Worm (Caenorhabditis elegans): Measurements from ENCODE around the gene sek-3.

DNA sequence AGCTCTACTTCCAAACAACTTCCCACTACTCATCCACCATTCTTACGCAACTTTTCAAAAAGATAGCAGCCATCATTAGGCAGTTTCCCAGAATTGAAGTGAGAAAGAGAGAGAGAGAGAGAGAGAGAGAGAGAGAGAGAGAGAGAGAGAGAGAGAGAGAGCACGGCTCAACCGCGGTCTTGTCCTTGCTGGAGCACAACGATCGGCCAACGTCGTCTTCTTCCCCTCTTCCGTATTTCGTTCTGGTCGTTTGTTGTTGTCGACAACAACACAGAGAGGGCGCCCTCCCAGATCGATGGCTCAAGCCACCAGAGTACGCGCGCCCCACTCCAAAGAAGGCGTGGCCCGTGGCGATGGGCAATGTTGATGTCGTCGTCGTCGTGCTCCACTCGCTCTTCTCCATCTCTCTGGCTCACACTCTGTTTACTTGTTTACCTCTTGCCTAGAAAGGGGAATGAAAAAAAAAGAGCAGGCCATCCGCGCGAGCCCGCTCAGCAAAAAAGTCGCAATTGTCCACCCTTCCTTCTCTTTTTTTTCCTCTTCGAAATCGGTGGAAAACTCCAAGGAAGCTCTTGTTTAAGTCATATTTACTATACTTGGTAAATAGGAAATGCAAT lies 35.6 kb upstream of the sek-3 start:
- TF ChIP-seq unc-39 (tag; optimal IDR thresholded peaks at IDR 0.05), result no peak
- no peak for TF ChIP-seq snpc-4 (tag; optimal IDR thresholded peaks at IDR 0.05)
- no peak for TF ChIP-seq ztf-11 (tag; optimal IDR thresholded peaks at IDR 0.05)
- no peak for TF ChIP-seq unc-62 (GFP tag; optimal IDR thresholded peaks at IDR 0.05)
- no peak for TF ChIP-seq ztf-1 (GFP tag; conservative IDR thresholded peaks at IDR 0.05)
- TF ChIP-seq fos-1 (tag; optimal IDR thresholded peaks at IDR 0.05), result no peak

All from whole organism, L2 larva.